Worm (Caenorhabditis elegans): ENCODE results near the gene B0495.9.

B0495.9 gene

ce11 chrII:7695636-7696035, 12.9 kb downstream of the B0495.9 start (continued):
- TF ChIP-seq mab-5 (tag; optimal IDR thresholded peaks at IDR 0.05), result no peak
- TF ChIP-seq lin-11 (tag; optimal IDR thresholded peaks at IDR 0.05), result no peak
- no peak for TF ChIP-seq nhr-6 (tag; optimal IDR thresholded peaks at IDR 0.05)
- no peak for TF ChIP-seq lsy-2 (tag; optimal IDR thresholded peaks at IDR 0.05)
- TF ChIP-seq skn-1 (tag; optimal IDR thresholded peaks at IDR 0.05), result no peak
- TF ChIP-seq fos-1 (tag; optimal IDR thresholded peaks at IDR 0.05), result peak; percentile 96
- peak in 1 of 2 experiments; percentile 17 for TF ChIP-seq mdl-1 (tag; optimal IDR thresholded peaks at IDR 0.05)

ce11 chrII:7694745-7695144, 13.8 kb downstream of the B0495.9 start:
- TF ChIP-seq fos-1 (tag; optimal IDR thresholded peaks at IDR 0.05) (peak; percentile 76), blmp-1 (tag; optimal IDR thresholded peaks at IDR 0.05; ENCODE audit: insufficient read depth) (no peak), crh-2 (tag; optimal IDR thresholded peaks at IDR 0.05) (peak; percentile 50)

- TF ChIP-seq ztf-11 (tag; optimal IDR thresholded peaks at IDR 0.05) (no peak), nhr-77 (tag; optimal IDR thresholded peaks at IDR 0.05) (no peak), unc-55 (GFP tag; optimal IDR thresholded peaks at IDR 0.05) (no peak), elt-3 (tag; optimal IDR thresholded peaks at IDR 0.05) (no peak), snpc-4 (tag; optimal IDR thresholded peaks at IDR 0.05) (no peak), fos-1 (tag; optimal IDR thresholded peaks at IDR 0.05) (peak; percentile 92), nhr-6 (tag; optimal IDR thresholded peaks at IDR 0.05) (no peak), egl-27 (tag; optimal IDR thresholded peaks at IDR 0.05) (no peak)
These were observed 14.6 kb downstream of the B0495.9 start, which contains the start of gene nhx-2 for ce11 chrII:7693929-7694328. nhx-2 (minus strand) TSS chrII:7693957.

- TF ChIP-seq peb-1 (tag; optimal IDR thresholded peaks at IDR 0.05) (no peak), gmeb-1 (tag; optimal IDR thresholded peaks at IDR 0.05) (no peak), ceh-82 (tag; optimal IDR thresholded peaks at IDR 0.05) (no peak), nhr-6 (tag; optimal IDR thresholded peaks at IDR 0.05) (no peak), nhr-11 (tag; optimal IDR thresholded peaks at IDR 0.05) (no peak), ztf-11 (tag; optimal IDR thresholded peaks at IDR 0.05) (no peak), skn-1 (tag; optimal IDR thresholded peaks at IDR 0.05) (no peak), nhr-25 (tag; optimal IDR thresholded peaks at IDR 0.05) (no peak)
These were observed 18.1 kb downstream of the B0495.9 start, which contains the start of gene pid-1 for ce11 chrII:7690384-7690783. pid-1 (minus strand) TSS chrII:7690556.

- TF ChIP-seq snpc-4 (tag; optimal IDR thresholded peaks at IDR 0.05), result no peak
- no peak for TF ChIP-seq blmp-1 (tag; optimal IDR thresholded peaks at IDR 0.05; ENCODE audit: insufficient read depth)
- peak; percentile 15 for TF ChIP-seq nhr-21 (tag; optimal IDR thresholded peaks at IDR 0.05)
- TF ChIP-seq peb-1 (tag; optimal IDR thresholded peaks at IDR 0.05), result no peak
These were observed 23.9 kb downstream of the B0495.9 start, which contains the start of gene F18A1.1 for ce11 chrII:7684589-7684988. F18A1.1 (plus strand) TSS chrII:7684889.

- TF ChIP-seq lsy-2 (tag; optimal IDR thresholded peaks at IDR 0.05), result no peak
- no peak for TF ChIP-seq mdl-1 (tag; optimal IDR thresholded peaks at IDR 0.05)
- TF ChIP-seq elt-3 (tag; optimal IDR thresholded peaks at IDR 0.05), result no peak
- TF ChIP-seq sma-9 (GFP tag; optimal IDR thresholded peaks at IDR 0.05), result no peak
- TF ChIP-seq sma-9 (tag; optimal IDR thresholded peaks at IDR 0.05), result no peak
- TF ChIP-seq nhr-6 (tag; optimal IDR thresholded peaks at IDR 0.05), result no peak
- no peak for TF ChIP-seq peb-1 (tag; optimal IDR thresholded peaks at IDR 0.05)
- TF ChIP-seq aly-2 (tag; optimal IDR thresholded peaks at IDR 0.05), result no peak
- no peak for TF ChIP-seq sma-3 (GFP tag; optimal IDR thresholded peaks at IDR 0.05)
- TF ChIP-seq snpc-4 (tag; optimal IDR thresholded peaks at IDR 0.05), result no peak
These were observed 26.0 kb downstream of the B0495.9 start for ce11 chrII:7682488-7682887.

- TF ChIP-seq ceh-82 (tag; optimal IDR thresholded peaks at IDR 0.05) (no peak), R02D3.7 (tag; optimal IDR thresholded peaks at IDR 0.05) (no peak), Y55F3AM.14 (GFP tag; optimal IDR thresholded peaks at IDR 0.05) (no peak), alr-1 (tag; optimal IDR thresholded peaks at IDR 0.05) (no peak), ztf-1 (GFP tag; conservative IDR thresholded peaks at IDR 0.05) (no peak), nhr-25 (tag; optimal IDR thresholded peaks at IDR 0.05) (no peak), peb-1 (tag; optimal IDR thresholded peaks at IDR 0.05) (no peak)
These were observed 26.6 kb downstream of the B0495.9 start, which contains the start of gene lin-26 for ce11 chrII:7681898-7682297. lin-26 (plus strand) TSS chrII:7682198.
